Worm (Caenorhabditis elegans): ENCODE measurements around the gene sms-1.

sms-1 gene

DNA sequence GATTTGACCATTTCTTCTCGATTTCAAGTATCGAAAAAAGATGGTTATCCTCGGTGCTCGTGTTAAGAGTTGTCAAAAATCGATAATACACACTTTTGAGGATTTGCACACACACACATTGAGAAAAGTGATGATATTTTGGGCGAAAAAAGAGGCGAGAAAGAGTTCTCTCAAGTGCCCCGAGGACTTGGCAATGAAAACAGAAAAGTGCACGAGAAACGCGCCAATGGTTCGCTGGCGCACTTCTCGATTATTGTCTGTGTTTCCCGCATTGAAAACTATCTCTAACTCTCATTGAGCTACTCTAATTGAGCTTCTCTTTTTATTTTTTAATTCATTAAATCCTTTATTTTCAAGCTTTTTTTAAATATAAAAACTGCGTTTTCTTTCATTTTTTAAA is 64.3 kb downstream of the sms-1 start (continued):
- TF ChIP-seq hmg-1.2 (GFP tag; IDR thresholded peaks at IDR 0.05) (peak; percentile 32; the same call in 1 of the 2 replicates), ceh-27 (GFP tag; optimal IDR thresholded peaks at IDR 0.05) (peak; percentile 65), madf-6 (GFP tag; IDR thresholded peaks at IDR 0.05) (no peak), attf-5 (GFP tag; optimal IDR thresholded peaks at IDR 0.05) (peak; percentile 37), B0035.1 (tag; optimal IDR thresholded peaks at IDR 0.05) (no peak), F57A8.1 (GFP tag; optimal IDR thresholded peaks at IDR 0.05) (no peak), xnd-1 (tag; optimal IDR thresholded peaks at IDR 0.05) (no peak), pha-4 (tag; optimal IDR thresholded peaks at IDR 0.05) (peak; percentile 1), F49E8.2 (tag; optimal IDR thresholded peaks at IDR 0.05; ENCODE audit: insufficient read depth) (peak; percentile 34), lin-40 (tag; optimal IDR thresholded peaks at IDR 0.05) (peak; percentile 59), Y56A3A.18 (GFP tag; IDR thresholded peaks at IDR 0.05) (no peak), pbrm-1 (GFP tag; IDR thresholded peaks at IDR 0.05) (peak; percentile 72; the same call in 1 of the 2 replicates), ztf-18 (tag; optimal IDR thresholded peaks at IDR 0.05) (peak; percentile 93), dpl-1 (GFP tag; optimal IDR thresholded peaks at IDR 0.05) (peak; percentile 32), snpc-4 (GFP tag; optimal IDR thresholded peaks at IDR 0.05) (peak; percentile 4), snpc-4 (tag; optimal IDR thresholded peaks at IDR 0.05) (peak in 1 of 4 experiments; percentile 7), ceh-91 (GFP tag; IDR thresholded peaks at IDR 0.05) (no peak)
